Fruit fly (Drosophila melanogaster) Kc167 (cell line): ENCODE results near the gene RpL7.

Experiments
- Myc ChIP-seq: fragments of >200 bp; optimal IDR thresholded peaks from 2 replicates; lab custom pipeline; 2017; ENCODE audit warnings: missing external identifiers
- insv ChIP-seq: fragments of >200 bp; optimal IDR thresholded peaks from 3 replicates; lab custom pipeline; 2018; ENCODE audit warnings: missing external identifiers
- psq ChIP-seq: fragments of >200 bp; optimal IDR thresholded peaks from 2 replicates; lab custom pipeline; 2017; ENCODE audit warnings: missing external identifiers
- ttk ChIP-seq: sonication (Bioruptor generic); optimal IDR thresholded peaks from 2 replicates; lab custom pipeline; 2017; ENCODE audit warnings: missing external identifiers

dm6 chr2L:10238726-10239652 is 38.2 kb downstream of the RpL7 start, which contains the start of gene me31B:
- TF ChIP-seq psq (lab: Kevin White, UChicago), result no peak
- TF ChIP-seq insv (lab: Kevin White, UChicago), result no peak
- no peak for TF ChIP-seq Myc (lab: Kevin White, UChicago)
- no peak for TF ChIP-seq ttk (lab: Kevin White, UChicago)
